Worm (Caenorhabditis elegans) whole organism, L2 larva: ENCODE data around the gene C49H3.6.

Experiments used
- R02D3.7 ChIP-seq: fragments of 150-350 bp; optimal IDR thresholded peaks from 2 replicates; lab custom pipeline; 2014; ENCODE audit warnings: missing biosample characterization, missing genetic modification characterization
- ama-1 ChIP-seq: fragments of 150-350 bp; optimal IDR thresholded peaks from 2 replicates; lab custom pipeline; 2018; ENCODE audit warnings: inconsistent platforms
- nhr-10 ChIP-seq: sonication (generic microtip); optimal IDR thresholded peaks from 2 replicates; lab custom pipeline; 2017; ENCODE audit warnings: missing biosample characterization, missing genetic modification characterization
- nhr-12 ChIP-seq: fragments of 150-350 bp; optimal IDR thresholded peaks from 2 replicates; lab custom pipeline; 2014; ENCODE audit warnings: missing biosample characterization, missing genetic modification characterization
- sma-3 ChIP-seq: sonication (generic microtip); optimal IDR thresholded peaks from 2 replicates; lab custom pipeline; 2016; ENCODE audit warnings: missing genetic modification reagents, missing genetic modification characterization, missing compliant biosample characterization

ce11 chrIV:7940919-7941318 is 37.4 kb downstream of the C49H3.6 start, which contains the start of gene exc-9:
- TF ChIP-seq ama-1 (lab: Kevin White, UChicago) (no peak), R02D3.7 (tag; lab: Kevin White, UChicago) (no peak), sma-3 (GFP tag; lab: Kevin White, UChicago) (no peak), nhr-10 (tag; lab: Kevin White, UChicago) (no peak), nhr-12 (tag; lab: Kevin White, UChicago) (no peak)
